Worm (Caenorhabditis elegans) whole organism, L3 larva: ENCODE results near the gene F54F2.6.

Experiments
- R02D3.7 ChIP-seq: fragments of 150-350 bp; optimal IDR thresholded peaks from 2 replicates; lab custom pipeline; 2014; ENCODE audit warnings: missing biosample characterization, missing genetic modification characterization
- ZK546.5 ChIP-seq: sonication (generic microtip); optimal IDR thresholded peaks from 2 replicates; lab custom pipeline; 2017; ENCODE audit warnings: missing biosample characterization, missing genetic modification characterization
- ceh-28 ChIP-seq: fragments of 150-350 bp; optimal IDR thresholded peaks from 2 replicates; lab custom pipeline; 2014; ENCODE audit warnings: missing biosample characterization, missing genetic modification reagents, missing genetic modification characterization
- ceh-82 ChIP-seq: fragments of 150-350 bp; optimal IDR thresholded peaks from 2 replicates; lab custom pipeline; 2014; ENCODE audit warnings: missing biosample characterization, missing genetic modification characterization
- ceh-9 ChIP-seq: sonication (generic microtip); optimal IDR thresholded peaks from 2 replicates; lab custom pipeline; 2018; ENCODE audit warnings: missing biosample characterization, missing genetic modification characterization
- egl-27 ChIP-seq: sonication (generic microtip); optimal IDR thresholded peaks from 4 replicates; lab custom pipeline; 2017; ENCODE audit warnings: missing biosample characterization, missing genetic modification reagents, missing genetic modification characterization
- egl-5 ChIP-seq: fragments of 150-350 bp; optimal IDR thresholded peaks from 2 replicates; lab custom pipeline; 2017; ENCODE audit warnings: missing biosample characterization, missing genetic modification reagents, missing genetic modification characterization, inconsistent platforms
- elt-1 ChIP-seq: fragments of 150-350 bp; optimal IDR thresholded peaks from 2 replicates; lab custom pipeline; 2014; ENCODE audit warnings: missing biosample characterization, missing genetic modification characterization
- elt-2 ChIP-seq: sonication (generic microtip); optimal IDR thresholded peaks from 2 replicates; lab custom pipeline; 2016; ENCODE audit warnings: missing genetic modification reagents, mild to moderate bottlenecking, missing genetic modification characterization, missing compliant biosample characterization
- elt-3 ChIP-seq, 3 experiments: fragments of 150-350 bp in 1 of 3; sonication (generic microtip) in 2 of 3; optimal IDR thresholded peaks; 2 replicates in 2 of 3; 4 replicates in 1 of 3; lab custom pipeline; 2014 to 2017; ENCODE audit warnings: missing biosample characterization in 3 of 3, missing genetic modification characterization in 3 of 3
- eor-1 ChIP-seq, 2 experiments: fragments of 150-350 bp; optimal IDR thresholded peaks; 2 replicates each; lab custom pipeline; 2014 to 2018; ENCODE audit warnings: missing biosample characterization in 2 of 2, missing genetic modification characterization in 2 of 2
- fkh-10 ChIP-seq: sonication (generic microtip); optimal IDR thresholded peaks from 2 replicates; lab custom pipeline; 2017; ENCODE audit warnings: missing biosample characterization, missing genetic modification reagents, missing genetic modification characterization
- fos-1 ChIP-seq: fragments of 150-350 bp; optimal IDR thresholded peaks from 2 replicates; lab custom pipeline; 2014; ENCODE audit warnings: missing biosample characterization, missing genetic modification characterization
- hmg-11 ChIP-seq: sonication (generic microtip); optimal IDR thresholded peaks from 2 replicates; lab custom pipeline; 2016; ENCODE audit warnings: missing genetic modification characterization, missing compliant biosample characterization
- jun-1 ChIP-seq: fragments of 150-350 bp; optimal IDR thresholded peaks from 2 replicates; lab custom pipeline; 2014; ENCODE audit warnings: missing biosample characterization, missing genetic modification reagents, missing genetic modification characterization
- lin-15B ChIP-seq: fragments of 150-350 bp; optimal IDR thresholded peaks from 2 replicates; lab custom pipeline; 2014; ENCODE audit warnings: missing biosample characterization, missing genetic modification characterization
- lin-39 ChIP-seq: fragments of 150-350 bp; optimal IDR thresholded peaks from 2 replicates; lab custom pipeline; 2018; ENCODE audit warnings: missing biosample characterization, missing genetic modification reagents, missing genetic modification characterization
- lsy-12 ChIP-seq: sonication (generic microtip); optimal IDR thresholded peaks from 2 replicates; lab custom pipeline; 2016; ENCODE audit warnings: mild to moderate bottlenecking, missing genetic modification characterization, missing compliant biosample characterization
- mdl-1 ChIP-seq: fragments of 150-350 bp; optimal IDR thresholded peaks from 2 replicates; lab custom pipeline; 2014; ENCODE audit warnings: missing biosample characterization, missing genetic modification characterization
- mml-1 ChIP-seq: fragments of 150-350 bp; sonication (generic microtip); optimal IDR thresholded peaks from 3 replicates; lab custom pipeline; 2014; ENCODE audit warnings: missing biosample characterization, missing genetic modification characterization
- nfya-1 ChIP-seq: sonication (generic microtip); optimal IDR thresholded peaks from 2 replicates; lab custom pipeline; 2017; ENCODE audit warnings: missing genetic modification characterization, mild to moderate bottlenecking, missing compliant biosample characterization, antibody characterized with exemption, moderate library complexity; ENCODE audit not compliant: insufficient read depth
- nhr-12 ChIP-seq: fragments of 150-350 bp; optimal IDR thresholded peaks from 2 replicates; lab custom pipeline; 2014; ENCODE audit warnings: missing biosample characterization, missing genetic modification characterization
- nhr-23 ChIP-seq: fragments of 150-350 bp; optimal IDR thresholded peaks from 2 replicates; lab custom pipeline; 2014; ENCODE audit warnings: missing biosample characterization, missing genetic modification reagents, missing genetic modification characterization
- nhr-237 ChIP-seq: fragments of 150-350 bp; optimal IDR thresholded peaks from 2 replicates; lab custom pipeline; 2014; ENCODE audit warnings: missing biosample characterization, missing genetic modification characterization
- nhr-25 ChIP-seq: sonication (generic microtip); optimal IDR thresholded peaks from 2 replicates; lab custom pipeline; 2017; ENCODE audit warnings: missing biosample characterization, missing genetic modification characterization
- nhr-28 ChIP-seq: fragments of 150-350 bp; optimal IDR thresholded peaks from 2 replicates; lab custom pipeline; 2014; ENCODE audit warnings: missing biosample characterization, missing genetic modification characterization
- nhr-43 ChIP-seq: sonication (generic microtip); optimal IDR thresholded peaks from 2 replicates; lab custom pipeline; 2016; ENCODE audit warnings: mild to moderate bottlenecking, missing genetic modification characterization, missing compliant biosample characterization; ENCODE audit not compliant: poor library complexity, severe bottlenecking
- nhr-67 ChIP-seq: fragments of 150-350 bp; optimal IDR thresholded peaks from 2 replicates; lab custom pipeline; 2014; ENCODE audit warnings: missing biosample characterization, missing genetic modification characterization
- nhr-76 ChIP-seq: fragments of 150-350 bp; sonication (generic microtip); optimal IDR thresholded peaks from 5 replicates; lab custom pipeline; 2014; ENCODE audit warnings: missing biosample characterization, missing genetic modification characterization
- nhr-77 ChIP-seq: fragments of 150-350 bp; optimal IDR thresholded peaks from 2 replicates; lab custom pipeline; 2014; ENCODE audit warnings: missing biosample characterization, missing genetic modification characterization
- pha-4 ChIP-seq: fragments of 150-350 bp; optimal IDR thresholded peaks from 2 replicates; lab custom pipeline; 2014; ENCODE audit warnings: missing biosample characterization, missing genetic modification reagents, missing genetic modification characterization
- pqm-1 ChIP-seq: fragments of 150-350 bp; optimal IDR thresholded peaks from 2 replicates; lab custom pipeline; 2017; ENCODE audit warnings: missing biosample characterization, missing genetic modification characterization, inconsistent platforms
- sea-2 ChIP-seq: fragments of 150-350 bp; sonication (generic microtip); optimal IDR thresholded peaks from 4 replicates; lab custom pipeline; 2014; ENCODE audit warnings: missing biosample characterization, missing genetic modification reagents, missing genetic modification characterization
- skn-1 ChIP-seq: fragments of 150-350 bp; optimal IDR thresholded peaks from 2 replicates; lab custom pipeline; 2014; ENCODE audit warnings: missing biosample characterization, missing genetic modification characterization
- tbx-2 ChIP-seq: sonication (generic microtip); optimal IDR thresholded peaks from 2 replicates; lab custom pipeline; 2016; ENCODE audit warnings: mild to moderate bottlenecking, missing genetic modification characterization, missing compliant biosample characterization
- unc-39 ChIP-seq: sonication (generic microtip); optimal IDR thresholded peaks from 4 replicates; lab custom pipeline; 2017; ENCODE audit warnings: missing biosample characterization, missing genetic modification characterization
- unc-62 ChIP-seq: fragments of 150-350 bp; sonication (generic microtip); optimal IDR thresholded peaks from 4 replicates; lab custom pipeline; 2014; ENCODE audit warnings: missing biosample characterization, missing genetic modification reagents, missing genetic modification characterization
- zag-1 ChIP-seq: fragments of 150-350 bp; optimal IDR thresholded peaks from 2 replicates; lab custom pipeline; 2014; ENCODE audit warnings: missing biosample characterization, missing genetic modification characterization
- ztf-11 ChIP-seq: fragments of 150-350 bp; optimal IDR thresholded peaks from 2 replicates; lab custom pipeline; 2014; ENCODE audit warnings: missing biosample characterization, missing genetic modification characterization
- ztf-4 ChIP-seq: fragments of 150-350 bp; optimal IDR thresholded peaks from 2 replicates; lab custom pipeline; 2014; ENCODE audit warnings: missing biosample characterization, missing genetic modification characterization

Gene F54F2.6

ce11 chrIII:8801864-8802818 lies 1.6 kb upstream of the F54F2.6 start (continued):
- peak; percentile 98 for TF ChIP-seq nfya-1
- peak; percentile 91 for TF ChIP-seq egl-27 (tag; lab: Kevin White, UChicago)
- TF ChIP-seq ceh-28 (tag; lab: Kevin White, UChicago): peak; percentile 93
- peak in 1 of 3 experiments; percentile 69 for TF ChIP-seq elt-3 (tag; optimal IDR thresholded peaks at IDR 0.05; lab: Kevin White, UChicago)
- TF ChIP-seq, all 47 proteins: peak for 39

- TF ChIP-seq mml-1 (tag; lab: Kevin White, UChicago): no peak
- no peak for TF ChIP-seq unc-39 (tag; lab: Kevin White, UChicago)
- peak; percentile 69 for TF ChIP-seq nhr-43
- no peak for TF ChIP-seq eor-1 (tag; optimal IDR thresholded peaks at IDR 0.05; lab: Kevin White, UChicago)
These were observed 907 bp upstream of the F54F2.6 start for ce11 chrIII:8801352-8801863.

- TF ChIP-seq ztf-11 (tag; lab: Kevin White, UChicago) (no peak), egl-27 (tag; lab: Kevin White, UChicago) (no peak), nhr-43 (peak; percentile 26), egl-5 (tag; lab: Kevin White, UChicago) (no peak), jun-1 (no peak), nhr-237 (tag; lab: Kevin White, UChicago) (no peak), mdl-1 (tag; lab: Kevin White, UChicago) (no peak), ceh-28 (tag; lab: Kevin White, UChicago) (no peak), nhr-23 (tag; lab: Kevin White, UChicago) (peak; percentile 67), lin-15B (tag; lab: Kevin White, UChicago) (no peak), ztf-4 (no peak), nhr-25 (tag; lab: Kevin White, UChicago) (peak; percentile 63), pha-4 (tag; lab: Kevin White, UChicago) (peak; percentile 3), elt-2 (tag; lab: Kevin White, UChicago) (no peak), lsy-12 (tag; lab: Kevin White, UChicago) (no peak), unc-39 (tag; lab: Kevin White, UChicago) (no peak), eor-1 (tag; optimal IDR thresholded peaks at IDR 0.05; lab: Kevin White, UChicago) (no peak), nhr-76 (tag; lab: Kevin White, UChicago) (no peak), zag-1 (no peak), elt-3 (tag; optimal IDR thresholded peaks at IDR 0.05; lab: Kevin White, UChicago) (no peak)
These were observed 239 bp upstream of the F54F2.6 start for ce11 chrIII:8800796-8801083.

DNA sequence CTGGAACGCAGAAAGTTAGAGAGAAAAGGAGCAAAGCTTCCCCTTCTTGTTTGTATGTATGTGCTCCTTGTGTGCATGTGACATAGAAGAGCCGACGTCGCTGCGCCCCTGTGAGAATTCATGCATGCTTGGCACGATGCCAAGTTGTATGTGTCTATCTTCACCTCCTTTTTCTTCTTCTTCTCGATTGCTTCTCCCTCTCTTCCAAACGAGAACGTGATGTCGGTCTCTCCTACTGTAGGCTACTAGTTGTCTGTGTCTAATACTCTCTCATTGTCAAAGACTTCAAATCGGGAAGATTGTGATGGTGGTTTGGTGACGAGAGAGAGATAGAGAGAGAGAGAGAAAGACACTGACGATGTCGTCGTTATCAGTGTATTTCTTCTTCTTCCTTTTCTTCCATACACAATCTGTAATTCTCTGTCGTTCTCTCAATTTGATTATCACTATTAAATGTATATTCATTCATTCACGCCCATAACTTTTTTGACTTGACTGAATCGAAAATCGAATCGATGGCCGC lies 3.2 kb downstream of the F54F2.6 start:
- peak; percentile 59 for TF ChIP-seq elt-1 (tag; lab: Kevin White, UChicago)
- peak; percentile 68 for TF ChIP-seq nhr-23 (tag; lab: Kevin White, UChicago)
- peak; percentile 27 for TF ChIP-seq egl-27 (tag; lab: Kevin White, UChicago)
- peak; percentile 92 for TF ChIP-seq nhr-25 (tag; lab: Kevin White, UChicago)
- TF ChIP-seq nhr-12: no peak
- no peak for TF ChIP-seq ceh-9 (tag; lab: Kevin White, UChicago)
- TF ChIP-seq ceh-82: peak; percentile 42
- peak; percentile 36 for TF ChIP-seq nhr-76 (tag; lab: Kevin White, UChicago)
- TF ChIP-seq nhr-237 (tag; lab: Kevin White, UChicago): no peak
- TF ChIP-seq lin-15B (tag; lab: Kevin White, UChicago): peak; percentile 49
- TF ChIP-seq nhr-28 (tag; lab: Kevin White, UChicago): no peak
- TF ChIP-seq skn-1 (tag; lab: Kevin White, UChicago): peak; percentile 76
- peak; percentile 90 for TF ChIP-seq mdl-1 (tag; lab: Kevin White, UChicago)
- no peak for TF ChIP-seq unc-39 (tag; lab: Kevin White, UChicago)
- peak; percentile 18 for TF ChIP-seq nhr-77 (tag; lab: Kevin White, UChicago)
- peak; percentile 81 for TF ChIP-seq lsy-12 (tag; lab: Kevin White, UChicago)
- TF ChIP-seq elt-2 (tag; lab: Kevin White, UChicago): peak; percentile 96
- TF ChIP-seq lin-39 (tag; lab: Kevin White, UChicago): peak; percentile 93
- TF ChIP-seq R02D3.7 (tag; lab: Kevin White, UChicago): peak; percentile 44
- peak; percentile 71 for TF ChIP-seq unc-62
- TF ChIP-seq pqm-1 (tag; lab: Kevin White, UChicago): peak; percentile 96
- no peak for TF ChIP-seq ztf-4
- peak in 1 of 3 experiments; percentile 74 for TF ChIP-seq elt-3 (tag; optimal IDR thresholded peaks at IDR 0.05; lab: Kevin White, UChicago)
- TF ChIP-seq fkh-10 (GFP tag; lab: Kevin White, UChicago): peak; percentile 73
- TF ChIP-seq eor-1 (tag; optimal IDR thresholded peaks at IDR 0.05; lab: Kevin White, UChicago): no peak
- peak; percentile 68 for TF ChIP-seq hmg-11 (tag; lab: Kevin White, UChicago)
- peak; percentile 43 for TF ChIP-seq fos-1 (tag; lab: Kevin White, UChicago)
- peak; percentile 87 for TF ChIP-seq nhr-43
- peak; percentile 14 for TF ChIP-seq sea-2 (GFP tag; lab: Kevin White, UChicago)
- no peak for TF ChIP-seq mml-1 (tag; lab: Kevin White, UChicago)
- TF ChIP-seq nhr-67 (tag; lab: Kevin White, UChicago): no peak
- TF ChIP-seq jun-1: peak; percentile 94
- TF ChIP-seq nfya-1: peak; percentile 89
- TF ChIP-seq pha-4 (tag; lab: Kevin White, UChicago): peak; percentile 43
- TF ChIP-seq ZK546.5 (tag; lab: Kevin White, UChicago): no peak
- no peak for TF ChIP-seq ztf-11 (tag; lab: Kevin White, UChicago)
- peak; percentile 75 for TF ChIP-seq tbx-2
